Fruit fly (Drosophila melanogaster): ENCODE results near the gene CG18675.

- TF ChIP-seq pan (optimal IDR thresholded peaks at IDR 0.05) (no peak), CG8478 (optimal IDR thresholded peaks at IDR 0.05) (no peak), psq (optimal IDR thresholded peaks at IDR 0.05) (no peak)
These were observed 45.9 kb downstream of the CG18675 start for dm6 chr3L:4219291-4220228.
